Fruit fly (Drosophila melanogaster) whole organism, embryonic: Measurements from ENCODE around the gene Rcd-1r.
A peak's percentile ranks its signal among the peaks of the same experiment; 100 is the strongest.

Experiments used
- ATbp ChIP-seq: fragments of 200-800 bp; sonication (Bioruptor generic); optimal IDR thresholded peaks from 2 replicates; lab custom pipeline; 2017; ENCODE audit warnings: missing biosample characterization, mild to moderate bottlenecking, missing genetic modification characterization, missing genetic modification reagents
- Asciz ChIP-seq: fragments of 200-800 bp; sonication (Bioruptor generic); optimal IDR thresholded peaks from 2 replicates; lab custom pipeline; 2017; ENCODE audit warnings: missing biosample characterization, mild to moderate bottlenecking, missing genetic modification characterization, missing genetic modification reagents
- Atf-2 ChIP-seq: fragments of 200-800 bp; sonication (Bioruptor generic); optimal IDR thresholded peaks from 2 replicates; lab custom pipeline; 2016; ENCODE audit warnings: missing biosample characterization, missing genetic modification characterization
- CG10267 ChIP-seq: fragments of 200-800 bp; sonication (Bioruptor generic); optimal IDR thresholded peaks from 2 replicates; lab custom pipeline; 2018; ENCODE audit warnings: missing biosample characterization, mild to moderate bottlenecking, missing genetic modification characterization, moderate library complexity
- CG10274 ChIP-seq: fragments of 200-800 bp; sonication (Bioruptor generic); optimal IDR thresholded peaks from 3 replicates; lab custom pipeline; 2017; ENCODE audit warnings: missing biosample characterization, mild to moderate bottlenecking, missing genetic modification characterization
- CG12219 ChIP-seq: fragments of 200-800 bp; sonication (Bioruptor generic); optimal IDR thresholded peaks from 3 replicates; lab custom pipeline; 2018; ENCODE audit warnings: missing biosample characterization, mild to moderate bottlenecking, missing genetic modification characterization
- CG12769 ChIP-seq: fragments of 200-800 bp; sonication (Bioruptor generic); optimal IDR thresholded peaks from 2 replicates; lab custom pipeline; 2019; ENCODE audit warnings: missing biosample characterization, mild to moderate bottlenecking, missing genetic modification characterization, moderate library complexity
- CG13624 ChIP-seq: fragments of 200-800 bp; sonication (Bioruptor generic); optimal IDR thresholded peaks from 2 replicates; lab custom pipeline; 2016; ENCODE audit warnings: missing biosample characterization, missing genetic modification characterization
- CG15479 ChIP-seq: fragments of 200-800 bp; sonication (Bioruptor generic); optimal IDR thresholded peaks from 3 replicates; lab custom pipeline; 2019; ENCODE audit warnings: missing biosample characterization, mild to moderate bottlenecking, missing genetic modification characterization, moderate library complexity
- CG1602 ChIP-seq: fragments of 200-800 bp; sonication (Bioruptor generic); optimal IDR thresholded peaks from 3 replicates; lab custom pipeline; 2016; ENCODE audit warnings: missing biosample characterization, missing genetic modification characterization
- CG17361 ChIP-seq: fragments of 200-800 bp; sonication (Bioruptor generic); IDR thresholded peaks from 3 replicates; pipeline ENCODE4 v1.3.6; 2022; ENCODE audit warnings: missing biosample characterization, missing genetic modification characterization
- CG17568 ChIP-seq: fragments of 200-800 bp; sonication (Bioruptor generic); optimal IDR thresholded peaks from 2 replicates; lab custom pipeline; 2018; ENCODE audit warnings: missing biosample characterization, mild to moderate bottlenecking, missing genetic modification characterization, moderate library complexity
- CG17912 ChIP-seq: fragments of 200-800 bp; sonication (Bioruptor generic); optimal IDR thresholded peaks from 2 replicates; lab custom pipeline; 2018; ENCODE audit warnings: missing biosample characterization, mild to moderate bottlenecking, missing genetic modification characterization
- CG18262 ChIP-seq: fragments of 200-800 bp; optimal IDR thresholded peaks from 3 replicates; lab custom pipeline; 2019; ENCODE audit warnings: missing biosample characterization, mild to moderate bottlenecking, missing genetic modification characterization, moderate library complexity
- CG2875 ChIP-seq: fragments of 200-800 bp; sonication (Bioruptor generic); optimal IDR thresholded peaks from 2 replicates; lab custom pipeline; 2017; ENCODE audit warnings: missing biosample characterization, mild to moderate bottlenecking, missing genetic modification characterization, missing genetic modification reagents
- CG32532 ChIP-seq: fragments of 200-800 bp; sonication (Bioruptor generic); IDR thresholded peaks from 2 replicates; pipeline ENCODE4 v1.3.6; 2022; ENCODE audit warnings: missing biosample characterization, missing genetic modification characterization
- CG3281 ChIP-seq: fragments of 200-800 bp; sonication (Bioruptor generic); optimal IDR thresholded peaks from 3 replicates; lab custom pipeline; 2017; ENCODE audit warnings: missing biosample characterization, mild to moderate bottlenecking, missing genetic modification characterization
- CG3847 ChIP-seq: fragments of 200-800 bp; sonication (Bioruptor generic); IDR thresholded peaks from 2 replicates; pipeline ENCODE4 v1.3.6; 2022; ENCODE audit warnings: missing biosample characterization, missing genetic modification characterization
- CG6654 ChIP-seq: fragments of 200-800 bp; sonication (Bioruptor generic); optimal IDR thresholded peaks from 2 replicates; lab custom pipeline; 2017; ENCODE audit warnings: missing biosample characterization, mild to moderate bottlenecking, missing genetic modification characterization
- CG6683 ChIP-seq: fragments of 200-800 bp; sonication (Bioruptor generic); optimal IDR thresholded peaks from 2 replicates; lab custom pipeline; 2017; ENCODE audit warnings: missing biosample characterization, mild to moderate bottlenecking, missing genetic modification characterization, missing genetic modification reagents
- CG6813 ChIP-seq: fragments of 200-800 bp; sonication (Bioruptor generic); optimal IDR thresholded peaks from 2 replicates; lab custom pipeline; 2017; ENCODE audit warnings: missing biosample characterization, missing genetic modification characterization, mild to moderate bottlenecking, moderate library complexity, missing genetic modification reagents
- CG6854 ChIP-seq: fragments of 200-800 bp; sonication (Bioruptor generic); optimal IDR thresholded peaks from 3 replicates; lab custom pipeline; 2017; ENCODE audit warnings: missing biosample characterization, mild to moderate bottlenecking, missing genetic modification characterization
- CG7357 ChIP-seq: fragments of 200-800 bp; sonication (Bioruptor generic); IDR thresholded peaks from 3 replicates; pipeline ENCODE4 v1.3.6; 2022; ENCODE audit warnings: missing biosample characterization, missing genetic modification characterization
- CG8944 ChIP-seq: fragments of 200-800 bp; sonication (Bioruptor generic); optimal IDR thresholded peaks from 3 replicates; lab custom pipeline; 2016; ENCODE audit warnings: missing biosample characterization, missing genetic modification characterization
- Chrac-16 ChIP-seq: fragments of 200-800 bp; sonication (Bioruptor generic); optimal IDR thresholded peaks from 3 replicates; lab custom pipeline; 2016; ENCODE audit warnings: missing biosample characterization, missing genetic modification characterization
- CkIIα-i1 ChIP-seq: fragments of 200-800 bp; sonication (Bioruptor generic); IDR thresholded peaks from 2 replicates; pipeline ENCODE4 v1.3.6; 2022; ENCODE audit warnings: missing biosample characterization, missing genetic modification characterization
- Dp ChIP-seq: fragments of 200-800 bp; sonication (Bioruptor generic); optimal IDR thresholded peaks from 2 replicates; lab custom pipeline; 2018; ENCODE audit warnings: missing biosample characterization, mild to moderate bottlenecking, missing genetic modification characterization, moderate library complexity
- Hmr ChIP-seq: fragments of 200-800 bp; sonication (Bioruptor generic); optimal IDR thresholded peaks from 3 replicates; lab custom pipeline; 2017; ENCODE audit warnings: mild to moderate bottlenecking, missing biosample characterization, missing genetic modification reagents, missing genetic modification characterization
- Hr51 ChIP-seq, 2 experiments: fragments of 200-800 bp; sonication (Bioruptor generic); optimal IDR thresholded peaks; 2 replicates in 1 of 2; 3 replicates in 1 of 2; lab custom pipeline; 2016 to 2018; ENCODE audit warnings: missing biosample characterization in 2 of 2, missing genetic modification characterization in 2 of 2, mild to moderate bottlenecking in 1 of 2, moderate library complexity in 1 of 2
- Meics ChIP-seq: fragments of 200-800 bp; sonication (Bioruptor generic); optimal IDR thresholded peaks from 2 replicates; lab custom pipeline; 2017; ENCODE audit warnings: missing biosample characterization, mild to moderate bottlenecking, missing genetic modification characterization
- PHDP ChIP-seq: fragments of 200-800 bp; sonication (Bioruptor generic); optimal IDR thresholded peaks from 3 replicates; lab custom pipeline; 2018; ENCODE audit warnings: missing biosample characterization, mild to moderate bottlenecking, missing genetic modification characterization, moderate library complexity
- Stat92E ChIP-seq, 3 experiments: fragments of >200 bp in 2 of 3; fragments of 200-800 bp in 1 of 3; sonication (Bioruptor generic) in 1 of 3; optimal IDR thresholded peaks; 2 replicates each; lab custom pipeline; 2017 to 2019; ENCODE audit warnings: missing biosample characterization in 3 of 3, missing genetic modification characterization in 3 of 3, mild to moderate bottlenecking in 1 of 3, moderate library complexity in 1 of 3
- btn ChIP-seq: fragments of 200-800 bp; sonication (Bioruptor generic); optimal IDR thresholded peaks from 2 replicates; lab custom pipeline; 2016; ENCODE audit warnings: missing biosample characterization, missing genetic modification characterization
- fd102C ChIP-seq: fragments of 200-800 bp; sonication (Bioruptor generic); optimal IDR thresholded peaks from 2 replicates; lab custom pipeline; 2018; ENCODE audit warnings: missing biosample characterization, mild to moderate bottlenecking, missing genetic modification characterization, moderate library complexity
- fd96Cb ChIP-seq: fragments of 200-800 bp; sonication (Bioruptor generic); optimal IDR thresholded peaks from 2 replicates; lab custom pipeline; 2018; ENCODE audit warnings: missing biosample characterization, mild to moderate bottlenecking, missing genetic modification characterization, moderate library complexity
- h ChIP-seq: fragments of >200 bp; optimal IDR thresholded peaks from 2 replicates; lab custom pipeline; 2017
- hth ChIP-seq: fragments of >200 bp; optimal IDR thresholded peaks from 2 replicates; lab custom pipeline; 2017; ENCODE audit warnings: inconsistent platforms
- inv ChIP-seq: fragments of 200-800 bp; sonication (Bioruptor generic); IDR thresholded peaks from 2 replicates; pipeline ENCODE4 v1.3.6; 2022; ENCODE audit warnings: missing biosample characterization, missing genetic modification characterization; ENCODE audit not compliant: partially characterized antibody
- lab ChIP-seq: fragments of 200-800 bp; sonication (Bioruptor generic); optimal IDR thresholded peaks from 3 replicates; lab custom pipeline; 2017; ENCODE audit warnings: missing biosample characterization, missing genetic modification characterization, mild to moderate bottlenecking, moderate library complexity, missing genetic modification reagents
- maf-S ChIP-seq: fragments of 200-800 bp; sonication (Bioruptor generic); optimal IDR thresholded peaks from 2 replicates; lab custom pipeline; 2016; ENCODE audit warnings: missing biosample characterization, missing genetic modification characterization
- mirr ChIP-seq: fragments of 200-800 bp; sonication (Bioruptor generic); optimal IDR thresholded peaks from 3 replicates; lab custom pipeline; 2018; ENCODE audit warnings: missing biosample characterization, mild to moderate bottlenecking, missing genetic modification characterization
- odd ChIP-seq: fragments of 200-800 bp; sonication (Bioruptor generic); optimal IDR thresholded peaks from 2 replicates; lab custom pipeline; 2017; ENCODE audit warnings: missing biosample characterization, mild to moderate bottlenecking, missing genetic modification characterization
- org-1 ChIP-seq: fragments of 200-800 bp; sonication (Bioruptor generic); optimal IDR thresholded peaks from 2 replicates; lab custom pipeline; 2017; ENCODE audit warnings: missing biosample characterization, missing genetic modification characterization
- ranshi ChIP-seq: fragments of 200-800 bp; sonication (Bioruptor generic); IDR thresholded peaks from 2 replicates; pipeline ENCODE4 v1.3.6; 2022; ENCODE audit warnings: missing biosample characterization, missing genetic modification characterization
- row ChIP-seq: fragments of 200-800 bp; sonication (Bioruptor generic); IDR thresholded peaks from 3 replicates; pipeline ENCODE4 v1.3.6; 2022; ENCODE audit warnings: missing biosample characterization, missing genetic modification characterization
- sd ChIP-seq: fragments of 200-800 bp; sonication (Bioruptor generic); optimal IDR thresholded peaks from 3 replicates; lab custom pipeline; 2018; ENCODE audit warnings: missing biosample characterization, mild to moderate bottlenecking, missing genetic modification characterization, moderate library complexity
- trh ChIP-seq: fragments of 200-800 bp; sonication (Bioruptor generic); optimal IDR thresholded peaks from 2 replicates; lab custom pipeline; 2016; ENCODE audit warnings: missing biosample characterization, missing genetic modification characterization
- wek ChIP-seq: fragments of 200-800 bp; sonication (Bioruptor generic); optimal IDR thresholded peaks from 3 replicates; lab custom pipeline; 2018; ENCODE audit warnings: missing biosample characterization, mild to moderate bottlenecking, missing genetic modification characterization, moderate library complexity
- zf30C ChIP-seq: fragments of 200-800 bp; sonication (Bioruptor generic); optimal IDR thresholded peaks from 3 replicates; lab custom pipeline; 2018; ENCODE audit warnings: missing biosample characterization, mild to moderate bottlenecking, missing genetic modification characterization

The Rcd-1r gene

dm6 chr2L:9011543-9012238, 2.2 kb downstream of the Rcd-1r start, which contains the start of gene CG13102 (continued):
- TF ChIP-seq Stat92E (GFP tag; optimal IDR thresholded peaks at IDR 0.05; lab: Kevin White, UChicago) (no peak), Hmr (no peak), fd96Cb (tag; lab: Kevin White, UChicago) (no peak), Dp (no peak), org-1 (GFP tag; lab: Kevin White, UChicago) (no peak), hth (no peak), CG15479 (GFP tag; lab: Kevin White, UChicago) (no peak), CG1602 (GFP tag; lab: Kevin White, UChicago) (no peak), CG6813 (no peak), CG6683 (GFP tag; lab: Kevin White, UChicago) (no peak), row (GFP tag; lab: Robert Waterston, UW) (peak; percentile 63; the same call in 2 of the 3 replicates), mirr (peak; percentile 29), btn (GFP tag; lab: Kevin White, UChicago) (no peak), ranshi (GFP tag; lab: Robert Waterston, UW) (0 out of 2 replicates have a peak, but pooled peaks have one; percentile 21), CG13624 (GFP tag; lab: Kevin White, UChicago) (no peak), CG6854 (GFP tag; lab: Kevin White, UChicago) (no peak), CG6654 (GFP tag; lab: Kevin White, UChicago) (no peak), inv (no peak), CG17361 (GFP tag; lab: Robert Waterston, UW) (no peak), trh (GFP tag; lab: Kevin White, UChicago) (no peak), h (no peak), CG7357 (GFP tag; lab: Robert Waterston, UW) (no peak), CG12219 (GFP tag; lab: Kevin White, UChicago) (no peak), Meics (GFP tag; lab: Kevin White, UChicago) (no peak), CG17912 (GFP tag; lab: Kevin White, UChicago) (no peak), zf30C (GFP tag; lab: Kevin White, UChicago) (no peak), CG8944 (GFP tag; lab: Kevin White, UChicago) (no peak), CG10267 (no peak), Hr51 (GFP tag; optimal IDR thresholded peaks at IDR 0.05; lab: Kevin White, UChicago) (peak in 1 of 2 experiments; percentile 45), Chrac-16 (no peak)

DNA sequence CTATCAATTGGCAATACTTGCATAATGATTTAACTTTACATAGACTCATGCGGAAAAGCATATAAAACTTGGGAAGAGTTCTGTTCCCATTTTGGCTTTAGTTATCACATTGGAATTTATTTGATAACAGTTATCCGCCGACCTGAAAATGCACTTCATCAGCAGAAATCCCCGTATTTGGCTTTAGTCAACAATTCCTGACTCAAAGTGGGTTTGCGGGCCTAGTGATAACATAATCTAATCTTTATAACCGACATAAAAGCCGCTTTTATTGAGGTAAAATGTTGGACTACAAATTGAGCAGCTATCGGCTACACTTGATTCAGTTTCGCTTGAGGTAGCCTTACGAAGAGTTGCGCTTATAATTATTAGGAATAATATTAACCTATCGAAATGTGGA, 3.6 kb downstream of the Rcd-1r start, which contains the start of gene CG9568:
CG9568 (plus strand) TSS at position 317 of the 400 bp plus-strand sequence.
- no peak for TF ChIP-seq CG18262 (tag; lab: Kevin White, UChicago)
- TF ChIP-seq CkIIα-i1 (GFP tag; lab: Robert Waterston, UW): no peak
- peak; percentile 17 for TF ChIP-seq CG6813
- TF ChIP-seq ranshi (GFP tag; lab: Robert Waterston, UW): no peak
- TF ChIP-seq Asciz: peak; percentile 2
- no peak for TF ChIP-seq maf-S
- TF ChIP-seq ATbp: peak; percentile 9
- TF ChIP-seq Stat92E (GFP tag; optimal IDR thresholded peaks at IDR 0.05; lab: Kevin White, UChicago): no peak
- peak; percentile 42 for TF ChIP-seq wek (GFP tag; lab: Kevin White, UChicago)
- TF ChIP-seq PHDP (tag; lab: Kevin White, UChicago): peak; percentile 2
- peak; percentile 80 for TF ChIP-seq sd
- TF ChIP-seq CG10274: no peak
- no peak for TF ChIP-seq CG32532 (GFP tag; lab: Robert Waterston, UW)
- peak; percentile 13 for TF ChIP-seq CG12769
- TF ChIP-seq CG3847: no peak
- TF ChIP-seq lab (GFP tag; lab: Kevin White, UChicago): peak; percentile 18
- TF ChIP-seq fd102C: no peak
- TF ChIP-seq odd (GFP tag; lab: Kevin White, UChicago): peak; percentile 6
- TF ChIP-seq CG3281 (GFP tag; lab: Kevin White, UChicago): peak; percentile 7
- TF ChIP-seq Atf-2 (GFP tag; lab: Kevin White, UChicago): no peak
- peak; percentile 33 for TF ChIP-seq CG17568 (GFP tag; lab: Kevin White, UChicago)
- TF ChIP-seq org-1 (GFP tag; lab: Kevin White, UChicago): no peak
- no peak for TF ChIP-seq CG2875 (GFP tag; lab: Kevin White, UChicago)
